Worm (Caenorhabditis elegans) whole organism, L1 larva: ENCODE data around the gene ugt-7.
A peak's percentile ranks its signal among the peaks of the same experiment; 100 is the strongest.

Experiments
- C16A3.4 ChIP-seq: fragments of 150-350 bp; optimal IDR thresholded peaks from 2 replicates; lab custom pipeline; 2014; ENCODE audit warnings: missing biosample characterization, missing genetic modification characterization
- ama-1 ChIP-seq: fragments of 150-350 bp; optimal IDR thresholded peaks from 2 replicates; lab custom pipeline; 2014
- blmp-1 ChIP-seq: fragments of 150-350 bp; optimal IDR thresholded peaks from 2 replicates; lab custom pipeline; 2014; ENCODE audit warnings: missing biosample characterization, missing genetic modification characterization
- efl-1 ChIP-seq, 4 experiments: fragments of 150-350 bp; optimal IDR thresholded peaks in 3 of 4; peaks in 1 of 4; 1 replicate in 1 of 4; 2 replicates in 3 of 4; lab custom pipeline; 2014; ENCODE audit warnings: missing biosample characterization in 2 of 4, missing genetic modification characterization in 2 of 4, missing genetic modification reagents in 2 of 4
- egl-27 ChIP-seq, 2 experiments: fragments of 150-350 bp in 1 of 2; sonication (generic microtip); optimal IDR thresholded peaks; 3 replicates each; lab custom pipeline; 2017 to 2018; ENCODE audit warnings: missing biosample characterization in 2 of 2, missing genetic modification characterization in 2 of 2, missing genetic modification reagents in 2 of 2
- lin-14 ChIP-seq: fragments of 200-800 bp; sonication (Bioruptor generic); optimal IDR thresholded peaks from 2 replicates; lab custom pipeline; 2018; ENCODE audit warnings: mild to moderate bottlenecking, missing genetic modification characterization, moderate library complexity, missing compliant biosample characterization
- mep-1 ChIP-seq: fragments of 150-350 bp; optimal IDR thresholded peaks from 2 replicates; lab custom pipeline; 2014; ENCODE audit warnings: missing biosample characterization, missing genetic modification characterization
- nhr-12 ChIP-seq: sonication (generic microtip); optimal IDR thresholded peaks from 2 replicates; lab custom pipeline; 2017; ENCODE audit warnings: missing biosample characterization, missing genetic modification characterization
- nhr-237 ChIP-seq: fragments of 150-350 bp; optimal IDR thresholded peaks from 2 replicates; lab custom pipeline; 2014; ENCODE audit warnings: missing biosample characterization, missing genetic modification characterization
- nhr-28 ChIP-seq: fragments of 150-350 bp; optimal IDR thresholded peaks from 2 replicates; lab custom pipeline; 2014; ENCODE audit warnings: missing biosample characterization, missing genetic modification characterization
- nhr-76 ChIP-seq: sonication (generic microtip); optimal IDR thresholded peaks from 2 replicates; lab custom pipeline; 2017; ENCODE audit warnings: missing biosample characterization, missing genetic modification characterization
- ztf-11 ChIP-seq, 2 experiments: sonication (generic microtip); optimal IDR thresholded peaks; 2 replicates each; lab custom pipeline; 2016 to 2017; ENCODE audit warnings: missing genetic modification characterization in 2 of 2, missing biosample characterization in 1 of 2, missing compliant biosample characterization in 1 of 2

DNA sequence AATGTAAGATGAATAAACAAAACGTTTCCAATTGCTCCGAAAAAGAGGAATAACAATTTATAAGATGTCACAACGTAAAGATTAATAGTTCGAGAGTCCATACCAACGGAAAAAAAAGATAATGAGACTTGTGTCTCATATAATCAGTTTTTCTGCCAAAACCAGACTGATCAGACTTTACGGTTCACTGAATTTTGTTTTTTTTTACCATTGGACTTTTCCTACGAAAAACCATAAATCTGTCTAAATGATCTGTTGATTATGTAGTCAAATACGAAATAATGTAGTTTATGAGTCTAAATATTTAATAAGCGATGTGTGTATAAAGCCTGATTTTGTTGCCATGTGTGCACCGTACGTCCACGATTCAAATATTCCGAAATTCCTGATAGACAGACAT, 21.3 kb downstream of the ugt-7 start, which contains the start of gene srsx-11:
- no peak for TF ChIP-seq ama-1 (lab: Kevin White, UChicago)
- no peak for TF ChIP-seq ztf-11 (tag; optimal IDR thresholded peaks at IDR 0.05; lab: Kevin White, UChicago)
- no peak for TF ChIP-seq nhr-28
- no peak for TF ChIP-seq C16A3.4 (tag; lab: Kevin White, UChicago)
- TF ChIP-seq efl-1 (optimal IDR thresholded peaks at IDR 0.05; lab: Kevin White, UChicago) = no peak
- TF ChIP-seq efl-1 (GFP tag; optimal IDR thresholded peaks at IDR 0.05 in 1 of 2; lab: Kevin White, UChicago) = peak in 1 of 2 experiments; percentile 83
- no peak for TF ChIP-seq nhr-76 (tag; lab: Kevin White, UChicago)
- no peak for TF ChIP-seq nhr-12 (tag; lab: Kevin White, UChicago)
- no peak for TF ChIP-seq egl-27 (tag; optimal IDR thresholded peaks at IDR 0.05; lab: Kevin White, UChicago)
- no peak for TF ChIP-seq blmp-1 (tag; lab: Kevin White, UChicago)
- TF ChIP-seq nhr-237 (tag; lab: Kevin White, UChicago) = no peak
- TF ChIP-seq lin-14 (GFP tag; lab: Kevin White, UChicago) = no peak
- TF ChIP-seq mep-1 (tag; lab: Kevin White, UChicago) = no peak
